Fruit fly (Drosophila melanogaster) whole organism: Measurements from ENCODE around the gene niki.

Experiments used
- Dll ChIP-seq: fragments of >200 bp; optimal IDR thresholded peaks from 2 replicates; lab custom pipeline; 2017
- pan ChIP-seq: fragments of >200 bp; optimal IDR thresholded peaks from 2 replicates; lab custom pipeline; 2017
- psq ChIP-seq: fragments of >200 bp; optimal IDR thresholded peaks from 2 replicates; lab custom pipeline; 2017

DNA sequence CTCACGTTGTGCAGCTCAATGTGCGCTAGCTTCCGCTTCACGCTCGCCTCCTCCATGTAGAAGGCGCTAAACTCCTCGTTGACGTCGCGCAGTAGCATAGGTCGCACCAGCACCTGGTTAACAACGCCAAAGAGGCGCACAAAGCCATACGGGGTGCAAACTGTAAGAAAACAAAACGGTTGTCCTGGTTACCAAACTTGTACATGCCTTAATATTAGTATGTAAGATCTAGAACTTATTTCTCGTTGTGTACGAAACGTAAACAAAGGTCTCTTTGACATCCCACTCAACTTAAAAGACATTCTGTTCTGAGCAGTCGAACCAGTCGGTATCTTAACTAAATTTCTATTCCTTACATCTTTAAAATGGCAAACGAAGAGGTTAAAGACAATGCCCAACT lies 18.1 kb downstream of the niki start, which contains the start of gene CG6980:
- no peak for TF ChIP-seq Dll (lab: Kevin White, UChicago)
- TF ChIP-seq pan (lab: Kevin White, UChicago) = no peak
- TF ChIP-seq psq (lab: Kevin White, UChicago) = no peak
